Fruit fly (Drosophila melanogaster) S2 (cell line): ENCODE data around the gene CG9360.

Experiments used
- CG8478 ChIP-seq: fragments of >200 bp; optimal IDR thresholded peaks from 2 replicates; lab custom pipeline; 2018
- CTCF ChIP-seq, 2 experiments: fragments of >200 bp; optimal IDR thresholded peaks; 2 replicates each; lab custom pipeline; 2018

CG9360 gene

DNA sequence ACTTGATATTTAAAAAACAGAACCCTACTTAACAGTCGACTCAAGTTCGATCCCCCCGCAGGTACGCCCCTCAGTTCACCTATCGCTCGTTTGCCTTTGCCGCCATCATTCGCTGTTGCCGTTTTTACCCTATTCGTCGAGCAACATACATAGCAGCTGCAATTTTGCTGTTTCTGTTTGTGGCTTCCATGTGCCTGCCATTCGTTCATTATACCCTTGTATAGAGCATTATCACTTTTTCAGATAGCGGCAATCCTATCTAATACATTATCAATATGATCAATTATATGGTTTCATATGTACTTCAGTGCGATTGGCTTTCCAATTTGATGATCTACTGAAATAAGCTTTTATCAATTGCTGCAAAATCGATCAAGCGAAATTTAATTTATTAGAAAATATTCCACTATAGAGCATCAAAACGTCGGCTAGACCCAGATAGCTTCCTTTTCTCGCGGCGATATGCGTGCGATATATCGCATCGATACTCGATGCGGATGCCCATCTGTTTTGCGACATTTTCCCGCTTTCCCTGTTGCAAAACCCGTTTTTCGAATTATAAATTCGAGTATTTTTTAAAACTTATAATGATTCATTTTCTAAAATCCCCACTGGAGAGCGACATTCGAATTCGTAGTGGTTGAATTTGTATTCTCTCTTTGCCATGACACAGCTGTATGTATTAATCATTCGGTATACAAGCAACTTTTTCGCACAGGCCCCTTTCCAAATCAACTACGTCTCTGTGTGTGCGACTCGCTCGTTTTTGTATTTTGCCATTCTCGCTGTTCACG lies 48.3 kb downstream of the CG9360 start:
- TF ChIP-seq CG8478 (lab: Kevin White, UChicago), result no peak

- TF ChIP-seq CG8478 (lab: Kevin White, UChicago) (no peak), CTCF (optimal IDR thresholded peaks at IDR 0.05; lab: Kevin White, UChicago) (no peak)
Observed at dm6 chrX:11715263-11715659, 49.1 kb downstream of the CG9360 start, which contains the start of gene Amun. TSS of gene Amun (minus strand) at chrX:11715565.

dm6 chrX:11714529-11715262 lies 49.7 kb downstream of the CG9360 start:
- TF ChIP-seq CG8478 (lab: Kevin White, UChicago) (no peak), CTCF (optimal IDR thresholded peaks at IDR 0.05; lab: Kevin White, UChicago) (peak; percentile 48 to 63)

DNA sequence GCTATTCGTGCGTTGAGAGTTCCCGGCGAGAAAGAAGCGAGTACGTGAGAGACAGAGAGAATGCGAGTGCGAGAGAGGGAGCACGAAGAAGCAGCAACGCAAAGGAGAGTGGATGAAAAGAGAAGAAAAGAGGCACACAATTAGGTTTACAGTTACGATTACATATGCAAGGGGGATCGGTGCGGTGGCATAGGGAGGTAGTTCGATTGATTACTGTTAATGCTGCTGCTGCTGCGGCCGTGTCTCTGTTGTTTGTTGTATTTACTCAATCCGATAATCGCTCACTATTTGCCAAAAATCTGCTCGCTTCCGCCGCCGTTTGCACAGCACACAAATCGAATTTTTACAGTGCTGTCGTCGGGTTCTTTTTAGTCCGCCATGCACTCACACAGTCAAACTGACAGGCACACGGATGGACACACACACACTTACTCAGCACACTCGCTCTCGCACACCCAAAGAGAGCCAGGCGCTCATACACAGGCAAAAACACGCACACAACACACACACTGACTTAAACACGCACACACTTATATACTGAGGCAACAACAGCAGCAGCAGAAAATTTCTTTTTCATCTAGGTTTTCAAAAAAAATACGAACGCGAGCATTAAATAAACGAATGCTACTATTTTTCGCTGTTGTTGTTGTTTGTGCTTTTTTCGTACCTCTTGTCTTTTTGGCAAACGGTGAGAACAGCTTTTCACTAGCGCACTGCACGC lies 50.4 kb downstream of the CG9360 start:
- no peak for TF ChIP-seq CG8478 (lab: Kevin White, UChicago)
- no peak for TF ChIP-seq CTCF (optimal IDR thresholded peaks at IDR 0.05; lab: Kevin White, UChicago)
